Worm (Caenorhabditis elegans): Measurements from ENCODE around the gene dagl-2.

ce11 chrIII:802041-802440 lies 18.9 kb upstream of the dagl-2 start:
- TF ChIP-seq him-1 (tag; optimal IDR thresholded peaks at IDR 0.05) (no peak), dao-5 (tag; optimal IDR thresholded peaks at IDR 0.05) (no peak)

Measured in whole organism, L4/young adult.